Fruit fly (Drosophila melanogaster) whole organism, prepupa: Measurements from ENCODE around the gene CG6621.
A peak's percentile ranks its signal among the peaks of the same experiment; 100 is the strongest.

Experiments used
- CG10669 ChIP-seq: fragments of 200-800 bp; sonication (Bioruptor generic); optimal IDR thresholded peaks from 3 replicates; lab custom pipeline; 2018; ENCODE audit warnings: missing biosample characterization, mild to moderate bottlenecking, missing genetic modification characterization, moderate library complexity
- CG11762 ChIP-seq: fragments of 200-800 bp; sonication (Bioruptor generic); optimal IDR thresholded peaks from 3 replicates; lab custom pipeline; 2016; ENCODE audit warnings: missing biosample characterization, missing genetic modification characterization; ENCODE audit not compliant: insufficient read depth
- CG11902 ChIP-seq: fragments of 200-800 bp; sonication (Bioruptor generic); optimal IDR thresholded peaks from 3 replicates; lab custom pipeline; 2016; ENCODE audit warnings: missing biosample characterization, missing genetic modification characterization
- CG1621 ChIP-seq: fragments of 200-800 bp; sonication (Bioruptor generic); optimal IDR thresholded peaks from 3 replicates; lab custom pipeline; 2018; ENCODE audit warnings: missing biosample characterization, mild to moderate bottlenecking, missing genetic modification characterization
- CG3032 ChIP-seq: fragments of 200-800 bp; optimal IDR thresholded peaks from 2 replicates; lab custom pipeline; 2019; ENCODE audit warnings: missing biosample characterization, mild to moderate bottlenecking, missing genetic modification characterization, moderate library complexity
- CG31627 ChIP-seq: fragments of 200-800 bp; sonication (Bioruptor generic); optimal IDR thresholded peaks from 3 replicates; lab custom pipeline; 2016; ENCODE audit warnings: missing biosample characterization, missing genetic modification characterization
- CG34406 ChIP-seq: fragments of 200-800 bp; sonication (Bioruptor generic); optimal IDR thresholded peaks from 3 replicates; lab custom pipeline; 2016; ENCODE audit warnings: missing biosample characterization, missing genetic modification characterization
- CG3919 ChIP-seq: fragments of 200-800 bp; sonication (Bioruptor generic); optimal IDR thresholded peaks from 3 replicates; lab custom pipeline; 2016; ENCODE audit warnings: missing biosample characterization, missing genetic modification characterization
- CG4318 ChIP-seq: fragments of 200-800 bp; sonication (Bioruptor generic); optimal IDR thresholded peaks from 3 replicates; lab custom pipeline; 2017; ENCODE audit warnings: missing biosample characterization, mild to moderate bottlenecking, missing genetic modification characterization
- CG6163 ChIP-seq: fragments of 200-800 bp; sonication (Bioruptor generic); IDR thresholded peaks from 3 replicates; pipeline ENCODE4 v1.3.6; 2022; ENCODE audit warnings: missing biosample characterization, missing genetic modification characterization
- CG6276 ChIP-seq: fragments of 200-800 bp; sonication (Bioruptor generic); optimal IDR thresholded peaks from 2 replicates; lab custom pipeline; 2017; ENCODE audit warnings: missing biosample characterization, mild to moderate bottlenecking, missing genetic modification characterization
- CG6854 ChIP-seq: fragments of 200-800 bp; sonication (Bioruptor generic); optimal IDR thresholded peaks from 2 replicates; lab custom pipeline; 2017; ENCODE audit warnings: missing biosample characterization, mild to moderate bottlenecking, missing genetic modification characterization
- CG8319 ChIP-seq: fragments of 200-800 bp; sonication (Bioruptor generic); optimal IDR thresholded peaks from 3 replicates; lab custom pipeline; 2016; ENCODE audit warnings: missing biosample characterization, missing genetic modification characterization
- CG8632 ChIP-seq: fragments of 200-800 bp; sonication (Bioruptor generic); optimal IDR thresholded peaks from 3 replicates; lab custom pipeline; 2016; ENCODE audit warnings: missing biosample characterization, missing genetic modification characterization
- Eip78C ChIP-seq: fragments of 200-800 bp; sonication (Bioruptor generic); peaks from one replicate; lab custom pipeline; 2016; ENCODE audit warnings: missing biosample characterization, missing genetic modification characterization
- Ets96B ChIP-seq: fragments of 200-800 bp; optimal IDR thresholded peaks from 2 replicates; lab custom pipeline; 2019; ENCODE audit warnings: missing biosample characterization, mild to moderate bottlenecking, missing genetic modification characterization, moderate library complexity
- Gug ChIP-seq: fragments of 200-800 bp; sonication (Bioruptor generic); IDR thresholded peaks from 2 replicates; pipeline ENCODE4 v1.3.6; 2022; ENCODE audit warnings: missing biosample characterization, missing genetic modification characterization
- Hr39 ChIP-seq: fragments of 200-800 bp; sonication (Bioruptor generic); optimal IDR thresholded peaks from 2 replicates; lab custom pipeline; 2016; ENCODE audit warnings: missing biosample characterization, missing genetic modification characterization
- Hr4 ChIP-seq: fragments of 200-800 bp; sonication (Bioruptor generic); optimal IDR thresholded peaks from 3 replicates; lab custom pipeline; 2016; ENCODE audit warnings: missing biosample characterization, missing genetic modification characterization
- Lpt ChIP-seq: fragments of 200-800 bp; sonication (Bioruptor generic); optimal IDR thresholded peaks from 3 replicates; lab custom pipeline; 2016; ENCODE audit warnings: missing biosample characterization, missing genetic modification characterization
- OdsH ChIP-seq: fragments of 200-800 bp; sonication (Bioruptor generic); optimal IDR thresholded peaks from 3 replicates; lab custom pipeline; 2016; ENCODE audit warnings: missing biosample characterization, missing genetic modification characterization
- Smox ChIP-seq: fragments of 200-800 bp; sonication (Bioruptor generic); optimal IDR thresholded peaks from 3 replicates; lab custom pipeline; 2016; ENCODE audit warnings: missing biosample characterization, missing genetic modification characterization
- Sox102F ChIP-seq: fragments of 200-800 bp; sonication (Bioruptor generic); optimal IDR thresholded peaks from 2 replicates; lab custom pipeline; 2016; ENCODE audit warnings: missing biosample characterization, mild to moderate bottlenecking, missing genetic modification characterization
- Sox15 ChIP-seq: fragments of 200-800 bp; sonication (Bioruptor generic); optimal IDR thresholded peaks from 3 replicates; lab custom pipeline; 2016; ENCODE audit warnings: missing biosample characterization, missing genetic modification characterization
- achi ChIP-seq: fragments of 200-800 bp; sonication (Bioruptor generic); optimal IDR thresholded peaks from 3 replicates; lab custom pipeline; 2016; ENCODE audit warnings: missing biosample characterization, missing genetic modification characterization
- cyc ChIP-seq: fragments of 200-800 bp; sonication (Bioruptor generic); optimal IDR thresholded peaks from 3 replicates; lab custom pipeline; 2016; ENCODE audit warnings: missing biosample characterization, missing genetic modification characterization
- eg ChIP-seq: fragments of 200-800 bp; sonication (Bioruptor generic); IDR thresholded peaks from 3 replicates; pipeline ENCODE4 v1.3.6; 2022; ENCODE audit warnings: missing biosample characterization, missing genetic modification characterization
- esn ChIP-seq: fragments of 200-800 bp; sonication (Bioruptor generic); optimal IDR thresholded peaks from 2 replicates; lab custom pipeline; 2016; ENCODE audit warnings: missing biosample characterization, mild to moderate bottlenecking, missing genetic modification characterization, moderate library complexity
- fd59A ChIP-seq: fragments of 200-800 bp; sonication (Bioruptor generic); optimal IDR thresholded peaks from 2 replicates; lab custom pipeline; 2017; ENCODE audit warnings: missing biosample characterization, mild to moderate bottlenecking, missing genetic modification characterization, missing genetic modification reagents
- net ChIP-seq: fragments of 200-800 bp; sonication (Bioruptor generic); optimal IDR thresholded peaks from 3 replicates; lab custom pipeline; 2016; ENCODE audit warnings: missing biosample characterization, missing genetic modification characterization
- salr ChIP-seq, 2 experiments: fragments of 200-800 bp; sonication (Bioruptor generic); optimal IDR thresholded peaks; 3 replicates each; lab custom pipeline; 2016 to 2018; ENCODE audit warnings: missing biosample characterization in 2 of 2, missing genetic modification characterization in 2 of 2, mild to moderate bottlenecking in 1 of 2
- ss ChIP-seq, 2 experiments: fragments of 200-800 bp; sonication (Bioruptor generic); optimal IDR thresholded peaks; 2 replicates in 1 of 2; 3 replicates in 1 of 2; lab custom pipeline; 2017 to 2018; ENCODE audit warnings: mild to moderate bottlenecking in 2 of 2, missing biosample characterization in 2 of 2, missing genetic modification characterization in 2 of 2, moderate library complexity in 1 of 2
- svp ChIP-seq: fragments of 200-800 bp; sonication (Bioruptor generic); peaks from one replicate; lab custom pipeline; 2016; ENCODE audit warnings: missing biosample characterization, missing genetic modification characterization
- topi ChIP-seq: fragments of 200-800 bp; sonication (Bioruptor generic); optimal IDR thresholded peaks from 3 replicates; lab custom pipeline; 2016; ENCODE audit warnings: missing biosample characterization, missing genetic modification characterization
- vri ChIP-seq: fragments of 200-800 bp; sonication (Bioruptor generic); optimal IDR thresholded peaks from 3 replicates; lab custom pipeline; 2016; ENCODE audit warnings: missing biosample characterization, mild to moderate bottlenecking, missing genetic modification characterization

CG6621 gene

DNA sequence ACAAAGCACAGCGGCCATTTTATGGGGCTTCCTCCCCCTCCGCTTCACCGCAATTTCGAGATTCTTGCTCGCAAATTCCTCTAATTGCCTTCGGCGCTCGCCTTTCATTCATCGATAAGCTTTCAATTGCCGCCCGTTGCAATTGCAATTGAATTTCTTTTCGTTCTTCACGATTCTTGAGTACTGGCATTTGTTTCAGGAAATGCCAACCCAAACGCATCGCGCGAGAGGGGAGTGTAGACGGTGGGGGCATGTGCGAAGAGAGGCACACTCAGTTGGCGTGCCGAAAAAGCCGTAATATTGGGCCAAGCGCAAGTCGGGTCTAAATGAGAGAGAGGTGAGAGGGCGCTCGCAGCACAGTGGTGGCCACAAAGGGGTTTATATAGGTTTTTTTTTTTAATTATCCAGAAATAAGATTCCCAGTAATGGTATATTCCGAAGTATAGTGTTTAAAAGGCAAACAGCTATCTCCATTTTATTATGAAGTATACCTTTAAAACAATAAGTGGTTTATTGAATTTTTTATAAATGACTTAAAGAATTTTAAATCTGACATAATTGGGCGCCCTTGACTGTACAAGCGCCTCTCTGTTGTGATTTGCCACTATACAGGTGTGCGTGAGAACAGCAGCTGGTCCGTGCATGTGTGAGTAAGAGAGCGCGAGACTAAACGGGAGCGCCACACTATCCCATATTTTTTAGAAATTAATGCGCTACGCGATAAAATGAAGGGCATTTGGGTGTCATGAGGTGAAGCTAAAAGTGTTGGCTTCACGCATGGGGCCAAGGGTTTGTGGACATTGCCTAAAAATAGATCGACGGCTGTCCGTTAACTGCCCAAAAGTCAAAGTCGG, 6.6 kb downstream of the CG6621 start (continued):
- TF ChIP-seq OdsH (GFP tag; lab: Kevin White, UChicago) = peak; percentile 93
- TF ChIP-seq CG6854 = peak; percentile 76
- peak; percentile 81 for TF ChIP-seq Ets96B (tag; lab: Kevin White, UChicago)
- peak; percentile 45 to 79 for TF ChIP-seq salr (GFP tag; optimal IDR thresholded peaks at IDR 0.05; lab: Kevin White, UChicago)
- peak; percentile 77 for TF ChIP-seq CG8319 (GFP tag; lab: Kevin White, UChicago)
- peak; percentile 92 for TF ChIP-seq CG6163 (GFP tag; lab: Robert Waterston, UW)
- TF ChIP-seq CG11762 (GFP tag; lab: Kevin White, UChicago) = peak; percentile 86
- peak; percentile 90 for TF ChIP-seq CG6276 (GFP tag; lab: Kevin White, UChicago)
- TF ChIP-seq topi = peak; percentile 93
- TF ChIP-seq net (GFP tag; lab: Kevin White, UChicago) = peak; percentile 93
- peak; percentile 84 for TF ChIP-seq Sox15 (GFP tag; lab: Kevin White, UChicago)
- peak; percentile 76 for TF ChIP-seq CG3032 (tag; lab: Kevin White, UChicago)
- TF ChIP-seq CG34406 (GFP tag; lab: Kevin White, UChicago) = peak; percentile 92
- TF ChIP-seq CG10669 (GFP tag; lab: Kevin White, UChicago) = peak; percentile 72
- peak; percentile 91 for TF ChIP-seq cyc (GFP tag; lab: Kevin White, UChicago)
- TF ChIP-seq Smox (GFP tag; lab: Kevin White, UChicago) = peak; percentile 92
- TF ChIP-seq Hr39 (GFP tag; lab: Kevin White, UChicago) = peak; percentile 91
- TF ChIP-seq CG4318 = peak; percentile 81
- peak; percentile 86 for TF ChIP-seq eg (GFP tag; lab: Robert Waterston, UW)
- peak; percentile 86 for TF ChIP-seq Gug (GFP tag; lab: Robert Waterston, UW)
- TF ChIP-seq fd59A (GFP tag; lab: Kevin White, UChicago) = peak; percentile 81
- peak; percentile 87 for TF ChIP-seq Lpt (GFP tag; lab: Kevin White, UChicago)
- TF ChIP-seq CG11902 (GFP tag; lab: Kevin White, UChicago) = peak; percentile 80
- TF ChIP-seq Hr4 (GFP tag; lab: Kevin White, UChicago) = peak; percentile 94
- TF ChIP-seq Sox102F (GFP tag; lab: Kevin White, UChicago) = peak; percentile 93
- peak; percentile 94 for TF ChIP-seq CG3919 (GFP tag; lab: Kevin White, UChicago)
- peak; percentile 90 for TF ChIP-seq achi (GFP tag; lab: Kevin White, UChicago)
- peak; percentile 98 for TF ChIP-seq Eip78C (GFP tag; lab: Kevin White, UChicago)
- peak; percentile 89 for TF ChIP-seq vri (GFP tag; lab: Kevin White, UChicago)

- TF ChIP-seq ss (GFP tag; optimal IDR thresholded peaks at IDR 0.05; lab: Kevin White, UChicago) (peak; percentile 13 to 36), CG11762 (GFP tag; lab: Kevin White, UChicago) (no peak), Gug (GFP tag; lab: Robert Waterston, UW) (no peak), svp (GFP tag; lab: Kevin White, UChicago) (peak; percentile 62), CG6163 (GFP tag; lab: Robert Waterston, UW) (0 out of 3 replicates have a peak, but pooled peaks have one; percentile 14), esn (no peak), vri (GFP tag; lab: Kevin White, UChicago) (peak; percentile 60), CG8319 (GFP tag; lab: Kevin White, UChicago) (no peak), CG8632 (GFP tag; lab: Kevin White, UChicago) (no peak), Eip78C (GFP tag; lab: Kevin White, UChicago) (peak; percentile 64), CG6854 (peak; percentile 52), CG1621 (tag; lab: Kevin White, UChicago) (peak; percentile 3), CG6276 (GFP tag; lab: Kevin White, UChicago) (peak; percentile 29), CG31627 (no peak)
Observed at dm6 chr3R:10885422-10886081, 7.8 kb downstream of the CG6621 start, which contains the start of gene Leash. TSS of gene Leash (plus strand) at chr3R:10885540.
